Worm (Caenorhabditis elegans): Measurements from ENCODE around the gene clc-5.

ce11 chrX:7398584-7398983 lies 34.8 kb upstream of the clc-5 start, which contains the start of gene C10A4.10:
- TF ChIP-seq zfp-3 (GFP tag; conservative IDR thresholded peaks at IDR 0.05) = no peak
- no peak for TF ChIP-seq snpc-4 (tag; optimal IDR thresholded peaks at IDR 0.05)
- TF ChIP-seq ztf-11 (tag; optimal IDR thresholded peaks at IDR 0.05) = no peak
- no peak for TF ChIP-seq mep-1 (tag; optimal IDR thresholded peaks at IDR 0.05)
- TF ChIP-seq daf-12 (tag; optimal IDR thresholded peaks at IDR 0.05) = no peak
- no peak for TF ChIP-seq madf-9 (GFP tag; conservative IDR thresholded peaks at IDR 0.05)
- no peak for TF ChIP-seq ceh-44 (GFP tag; IDR thresholded peaks at IDR 0.05)
- TF ChIP-seq zag-1 (tag; optimal IDR thresholded peaks at IDR 0.05) = no peak
- TF ChIP-seq mdl-1 (tag; optimal IDR thresholded peaks at IDR 0.05) = no peak
- no peak for TF ChIP-seq nhr-25 (tag; optimal IDR thresholded peaks at IDR 0.05; ENCODE audit: borderline replicate concordance, insufficient read depth)
- no peak for TF ChIP-seq nhr-6 (tag; optimal IDR thresholded peaks at IDR 0.05)
- TF ChIP-seq nhr-237 (tag; optimal IDR thresholded peaks at IDR 0.05) = no peak
- no peak for TF ChIP-seq spr-3 (GFP tag; optimal IDR thresholded peaks at IDR 0.05)

Data from whole organism, L4 larva.